Worm (Caenorhabditis elegans) whole organism, L1 larva: ENCODE data around the gene K04C2.8.

Experiments
- C16A3.4 ChIP-seq: fragments of 150-350 bp; optimal IDR thresholded peaks from 2 replicates; lab custom pipeline; 2014; ENCODE audit warnings: missing biosample characterization, missing genetic modification characterization
- C34B4.2 ChIP-seq: sonication (generic microtip); optimal IDR thresholded peaks from 2 replicates; lab custom pipeline; 2017; ENCODE audit warnings: mild to moderate bottlenecking, missing genetic modification characterization, missing compliant biosample characterization
- Y116A8C.19 ChIP-seq: sonication (generic microtip); optimal IDR thresholded peaks from 2 replicates; lab custom pipeline; 2016; ENCODE audit warnings: missing compliant biosample characterization, missing genetic modification characterization, borderline replicate concordance
- aha-1 ChIP-seq: fragments of 150-350 bp; optimal IDR thresholded peaks from 2 replicates; lab custom pipeline; 2014; ENCODE audit warnings: missing biosample characterization, missing genetic modification characterization
- alr-1 ChIP-seq: fragments of 200-800 bp; sonication (Bioruptor generic); optimal IDR thresholded peaks from 2 replicates; lab custom pipeline; 2018; ENCODE audit warnings: borderline replicate concordance, mild to moderate bottlenecking, missing genetic modification characterization, missing compliant biosample characterization
- ama-1 ChIP-seq: fragments of 150-350 bp; optimal IDR thresholded peaks from 2 replicates; lab custom pipeline; 2014
- ceh-63 ChIP-seq: fragments of 200-800 bp; sonication (Bioruptor generic); optimal IDR thresholded peaks from 2 replicates; lab custom pipeline; 2018; ENCODE audit warnings: mild to moderate bottlenecking, missing genetic modification characterization, missing compliant biosample characterization
- ceh-8 ChIP-seq: fragments of 200-800 bp; sonication (Bioruptor generic); optimal IDR thresholded peaks from 2 replicates; lab custom pipeline; 2018; ENCODE audit warnings: mild to moderate bottlenecking, missing genetic modification characterization, moderate library complexity, missing compliant biosample characterization
- ceh-82 ChIP-seq, 3 experiments: fragments of 150-350 bp in 1 of 3; sonication (generic microtip) in 2 of 3; optimal IDR thresholded peaks; 2 replicates each; lab custom pipeline; 2014 to 2017; ENCODE audit warnings: missing biosample characterization in 3 of 3, missing genetic modification characterization in 3 of 3
- ceh-88 ChIP-seq: fragments of 200-800 bp; sonication (Bioruptor generic); IDR thresholded peaks from 2 replicates; pipeline ENCODE4 v1.3.6; 2022; ENCODE audit warnings: missing genetic modification characterization, missing compliant biosample characterization
- ceh-90 ChIP-seq: sonication (generic microtip); optimal IDR thresholded peaks from 2 replicates; lab custom pipeline; 2016; ENCODE audit warnings: missing genetic modification characterization, missing compliant biosample characterization
- ces-1 ChIP-seq: fragments of 150-350 bp; optimal IDR thresholded peaks from 2 replicates; lab custom pipeline; 2014; ENCODE audit warnings: missing biosample characterization, missing genetic modification reagents, missing genetic modification characterization
- egl-13 ChIP-seq: sonication (generic microtip); optimal IDR thresholded peaks from 2 replicates; lab custom pipeline; 2016; ENCODE audit warnings: missing genotype, missing genetic modification reagents, missing genetic modification characterization, missing compliant biosample characterization
- egl-27 ChIP-seq, 2 experiments: fragments of 150-350 bp in 1 of 2; sonication (generic microtip); optimal IDR thresholded peaks; 3 replicates each; lab custom pipeline; 2017 to 2018; ENCODE audit warnings: missing biosample characterization in 2 of 2, missing genetic modification characterization in 2 of 2, missing genetic modification reagents in 2 of 2
- elt-2 ChIP-seq: sonication (generic microtip); optimal IDR thresholded peaks from 2 replicates; lab custom pipeline; 2016; ENCODE audit warnings: missing genetic modification characterization, mild to moderate bottlenecking, inconsistent platforms, missing compliant biosample characterization, missing genetic modification reagents
- elt-3 ChIP-seq, 6 experiments: fragments of 150-350 bp in 1 of 6; sonication (generic microtip); optimal IDR thresholded peaks; 2 replicates each; lab custom pipeline; 2017 to 2018; ENCODE audit warnings: missing biosample characterization in 6 of 6, missing genetic modification characterization in 6 of 6, inconsistent platforms in 1 of 6
- fkh-4 ChIP-seq: sonication (generic microtip); optimal IDR thresholded peaks from 2 replicates; lab custom pipeline; 2016; ENCODE audit warnings: missing compliant biosample characterization, missing genetic modification characterization, borderline replicate concordance
- fos-1 ChIP-seq: fragments of 150-350 bp; optimal IDR thresholded peaks from 2 replicates; lab custom pipeline; 2014; ENCODE audit warnings: missing biosample characterization, missing genetic modification characterization
- grh-1 ChIP-seq: fragments of 200-800 bp; sonication (Bioruptor generic); IDR thresholded peaks from 2 replicates; pipeline ENCODE4 v1.3.6; 2022; ENCODE audit warnings: missing genetic modification reagents, missing genetic modification characterization, missing compliant biosample characterization
- hlh-4 ChIP-seq: sonication (generic microtip); optimal IDR thresholded peaks from 2 replicates; lab custom pipeline; 2016; ENCODE audit warnings: mild to moderate bottlenecking, missing genetic modification characterization, missing compliant biosample characterization
- hpl-2 ChIP-seq: fragments of 150-350 bp; optimal IDR thresholded peaks from 2 replicates; lab custom pipeline; 2014; ENCODE audit warnings: missing biosample characterization, missing genetic modification reagents, missing genetic modification characterization
- irx-1 ChIP-seq: sonication (generic microtip); optimal IDR thresholded peaks from 2 replicates; lab custom pipeline; 2016; ENCODE audit warnings: missing genetic modification characterization, missing compliant biosample characterization
- isw-1 ChIP-seq: fragments of 200-800 bp; sonication (Bioruptor generic); IDR thresholded peaks from 2 replicates; pipeline ENCODE4 v1.3.6; 2022; ENCODE audit warnings: missing genetic modification characterization, missing compliant biosample characterization
- lin-13 ChIP-seq: fragments of 150-350 bp; optimal IDR thresholded peaks from 2 replicates; lab custom pipeline; 2014; ENCODE audit warnings: missing biosample characterization, missing genetic modification reagents, missing genetic modification characterization
- lin-15B ChIP-seq: fragments of 150-350 bp; sonication (generic microtip); optimal IDR thresholded peaks from 3 replicates; lab custom pipeline; 2014; ENCODE audit warnings: missing biosample characterization, missing genetic modification characterization
- lir-3 ChIP-seq: sonication (generic microtip); optimal IDR thresholded peaks from 2 replicates; lab custom pipeline; 2016; ENCODE audit warnings: mild to moderate bottlenecking, missing genetic modification characterization, moderate library complexity, missing compliant biosample characterization; ENCODE audit not compliant: poor library complexity
- mab-9 ChIP-seq: fragments of 200-800 bp; sonication (Bioruptor generic); IDR thresholded peaks from 2 replicates; pipeline ENCODE4 v1.3.6; 2022; ENCODE audit warnings: missing genetic modification reagents, missing genetic modification characterization, missing compliant biosample characterization
- mdl-1 ChIP-seq, 2 experiments: fragments of 150-350 bp; optimal IDR thresholded peaks; 2 replicates each; lab custom pipeline; 2014 to 2017; ENCODE audit warnings: missing biosample characterization in 2 of 2, missing genetic modification characterization in 2 of 2, inconsistent platforms in 1 of 2
- mep-1 ChIP-seq: fragments of 150-350 bp; optimal IDR thresholded peaks from 2 replicates; lab custom pipeline; 2014; ENCODE audit warnings: missing biosample characterization, missing genetic modification characterization
- nhr-11 ChIP-seq: fragments of 150-350 bp; optimal IDR thresholded peaks from 2 replicates; lab custom pipeline; 2014; ENCODE audit warnings: missing biosample characterization, missing genetic modification characterization
- nhr-20 ChIP-seq: sonication (generic microtip); optimal IDR thresholded peaks from 2 replicates; lab custom pipeline; 2016; ENCODE audit warnings: mild to moderate bottlenecking, missing genetic modification characterization, missing compliant biosample characterization
- nhr-237 ChIP-seq: fragments of 150-350 bp; optimal IDR thresholded peaks from 2 replicates; lab custom pipeline; 2014; ENCODE audit warnings: missing biosample characterization, missing genetic modification characterization
- nhr-47 ChIP-seq: sonication (generic microtip); optimal IDR thresholded peaks from 2 replicates; lab custom pipeline; 2016; ENCODE audit warnings: mild to moderate bottlenecking, missing genetic modification characterization, moderate library complexity, missing compliant biosample characterization
- nhr-76 ChIP-seq: sonication (generic microtip); optimal IDR thresholded peaks from 2 replicates; lab custom pipeline; 2017; ENCODE audit warnings: missing biosample characterization, missing genetic modification characterization
- nhr-90 ChIP-seq: sonication (generic microtip); optimal IDR thresholded peaks from 2 replicates; lab custom pipeline; 2016; ENCODE audit warnings: mild to moderate bottlenecking, missing genetic modification characterization, missing compliant biosample characterization; ENCODE audit not compliant: poor library complexity
- pag-3 ChIP-seq: sonication (generic microtip); optimal IDR thresholded peaks from 2 replicates; lab custom pipeline; 2017; ENCODE audit warnings: missing genetic modification characterization, mild to moderate bottlenecking, missing compliant biosample characterization, antibody characterized with exemption, borderline replicate concordance; ENCODE audit not compliant: insufficient read depth
- pqm-1 ChIP-seq: sonication (generic microtip); optimal IDR thresholded peaks from 3 replicates; lab custom pipeline; 2017; ENCODE audit warnings: missing biosample characterization, missing genetic modification characterization
- rnt-1 ChIP-seq: sonication (generic microtip); optimal IDR thresholded peaks from 2 replicates; lab custom pipeline; 2016; ENCODE audit warnings: mild to moderate bottlenecking, missing genetic modification characterization, moderate library complexity, missing compliant biosample characterization
- sox-4 ChIP-seq: sonication (generic microtip); optimal IDR thresholded peaks from 2 replicates; lab custom pipeline; 2016; ENCODE audit warnings: missing genetic modification characterization, missing compliant biosample characterization
- sup-37 ChIP-seq: fragments of 200-800 bp; sonication (Bioruptor generic); optimal IDR thresholded peaks from 2 replicates; lab custom pipeline; 2018; ENCODE audit warnings: mild to moderate bottlenecking, missing genetic modification characterization, missing compliant biosample characterization
- swsn-7 ChIP-seq: sonication (generic microtip); optimal IDR thresholded peaks from 2 replicates; lab custom pipeline; 2016; ENCODE audit warnings: missing genetic modification characterization, missing compliant biosample characterization
- tbx-2 ChIP-seq: sonication (generic microtip); optimal IDR thresholded peaks from 2 replicates; lab custom pipeline; 2016; ENCODE audit warnings: missing genetic modification characterization, missing compliant biosample characterization
- unc-130 ChIP-seq: fragments of 150-350 bp; optimal IDR thresholded peaks from 2 replicates; lab custom pipeline; 2017; ENCODE audit warnings: missing biosample characterization, missing genetic modification characterization, inconsistent platforms
- unc-30 ChIP-seq: sonication (generic microtip); optimal IDR thresholded peaks from 2 replicates; lab custom pipeline; 2017; ENCODE audit warnings: missing biosample characterization, missing genetic modification characterization
- unc-62 ChIP-seq: fragments of 150-350 bp; optimal IDR thresholded peaks from 2 replicates; lab custom pipeline; 2014; ENCODE audit warnings: missing biosample characterization, missing genetic modification reagents, missing genetic modification characterization
- unc-86 ChIP-seq: sonication (generic microtip); optimal IDR thresholded peaks from 2 replicates; lab custom pipeline; 2016; ENCODE audit warnings: missing genetic modification characterization, missing compliant biosample characterization
- unc-98 ChIP-seq: fragments of 200-800 bp; sonication (Bioruptor generic); IDR thresholded peaks from 2 replicates; pipeline ENCODE4 v1.3.6; 2022; ENCODE audit warnings: missing genetic modification characterization, missing compliant biosample characterization
- vab-15 ChIP-seq: sonication (generic microtip); optimal IDR thresholded peaks from 2 replicates; lab custom pipeline; 2017; ENCODE audit warnings: missing genotype, mild to moderate bottlenecking, missing genetic modification characterization, missing compliant biosample characterization
- xbp-1 ChIP-seq: sonication (generic microtip); optimal IDR thresholded peaks from 2 replicates; lab custom pipeline; 2016; ENCODE audit warnings: missing genetic modification characterization, missing compliant biosample characterization
- ztf-4 ChIP-seq: fragments of 150-350 bp; optimal IDR thresholded peaks from 2 replicates; lab custom pipeline; 2014; ENCODE audit warnings: missing biosample characterization, missing genetic modification characterization

K04C2.8 gene

DNA sequence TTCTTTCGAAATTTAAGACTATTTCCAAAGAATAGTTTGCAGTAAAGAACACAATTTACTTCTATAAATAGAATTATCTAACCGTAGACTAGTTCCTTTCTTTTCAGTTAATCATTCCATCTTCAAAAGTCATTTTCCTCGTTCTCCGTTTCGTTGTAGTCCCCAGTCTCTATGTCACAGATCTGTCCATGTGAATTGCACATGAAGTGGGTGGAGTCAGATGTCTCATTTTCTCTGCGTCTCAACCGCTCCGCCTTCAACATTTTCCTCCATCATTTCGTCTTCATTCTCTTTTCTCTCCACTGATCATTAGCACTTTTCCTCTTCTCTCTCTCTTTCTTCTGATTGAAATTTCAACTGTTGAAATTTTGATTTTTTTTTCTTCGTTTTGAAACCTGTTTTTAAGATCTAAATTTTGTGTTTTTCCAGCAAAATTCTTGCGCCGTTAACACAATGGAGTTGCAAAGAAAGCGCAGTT, 27.5 kb downstream of the K04C2.8 start, which contains the start of gene T07E3.4 (continued):
- TF ChIP-seq ama-1 (lab: Kevin White, UChicago) (peak; percentile 44), lir-3 (tag; lab: Kevin White, UChicago) (peak; percentile 72), nhr-90 (tag; lab: Kevin White, UChicago) (peak; percentile 84), unc-98 (no peak), ceh-82 (tag; optimal IDR thresholded peaks at IDR 0.05; lab: Kevin White, UChicago) (peak; percentile 9 to 73 (median 72)), mab-9 (GFP tag; lab: Robert Waterston, UW) (no peak), nhr-47 (peak; percentile 84), isw-1 (GFP tag; lab: Robert Waterston, UW) (no peak), ceh-8 (GFP tag; lab: Kevin White, UChicago) (no peak), nhr-20 (tag; lab: Kevin White, UChicago) (peak; percentile 96)

DNA sequence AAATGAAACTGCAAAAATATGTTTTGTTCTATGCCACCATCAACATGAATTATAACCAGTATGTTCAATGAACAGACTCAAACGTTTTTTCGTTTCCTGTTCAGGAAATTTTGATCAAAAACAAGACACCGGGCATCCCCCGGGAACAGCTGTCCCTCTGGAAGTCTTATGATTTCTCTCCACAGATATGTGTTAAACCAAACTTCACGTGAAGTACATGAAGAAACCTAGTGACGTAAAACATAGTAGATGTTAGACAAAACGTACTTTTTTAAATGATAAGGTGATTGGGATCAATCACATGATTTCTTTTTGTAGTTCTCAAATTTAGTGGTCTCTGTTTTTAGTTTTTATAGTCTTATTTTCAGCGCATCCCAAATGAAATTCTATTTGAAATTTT, 28.4 kb downstream of the K04C2.8 start:
- TF ChIP-seq ceh-63 (no peak), lin-15B (no peak), isw-1 (GFP tag; lab: Robert Waterston, UW) (no peak), Y116A8C.19 (tag; lab: Kevin White, UChicago) (no peak), C34B4.2 (no peak), elt-2 (tag; lab: Kevin White, UChicago) (peak; percentile 11), sup-37 (GFP tag; lab: Kevin White, UChicago) (no peak), hlh-4 (no peak), nhr-76 (tag; lab: Kevin White, UChicago) (no peak), xbp-1 (tag; lab: Kevin White, UChicago) (no peak), tbx-2 (peak; percentile 58), ceh-8 (GFP tag; lab: Kevin White, UChicago) (no peak), aha-1 (no peak), nhr-20 (tag; lab: Kevin White, UChicago) (peak; percentile 83), ztf-4 (peak; percentile 40), fos-1 (peak; percentile 5), unc-130 (tag; lab: Kevin White, UChicago) (peak; percentile 56), hpl-2 (GFP tag; lab: Kevin White, UChicago) (no peak), ceh-88 (0 out of 2 replicates have a peak, but pooled peaks have one; percentile 14), mdl-1 (tag; optimal IDR thresholded peaks at IDR 0.05; lab: Kevin White, UChicago) (peak in 1 of 2 experiments; percentile 23), mep-1 (tag; lab: Kevin White, UChicago) (peak; percentile 21), ces-1 (GFP tag; lab: Kevin White, UChicago) (no peak), nhr-237 (no peak), elt-3 (tag; optimal IDR thresholded peaks at IDR 0.05; lab: Kevin White, UChicago) (peak in 2 of 6 experiments; percentile 41 to 83), unc-30 (tag; lab: Kevin White, UChicago) (no peak), irx-1 (tag; lab: Kevin White, UChicago) (no peak), unc-98 (no peak), egl-27 (tag; optimal IDR thresholded peaks at IDR 0.05; lab: Kevin White, UChicago) (no peak), grh-1 (GFP tag; lab: Robert Waterston, UW) (peak; percentile 50), pag-3 (tag; lab: Kevin White, UChicago) (no peak), alr-1 (tag; lab: Kevin White, UChicago) (no peak), nhr-11 (peak; percentile 35), ceh-90 (tag; lab: Kevin White, UChicago) (no peak), unc-62 (no peak), C16A3.4 (tag; lab: Kevin White, UChicago) (no peak), unc-86 (tag; lab: Kevin White, UChicago) (no peak), pqm-1 (tag; lab: Kevin White, UChicago) (no peak), swsn-7 (peak; percentile 12), vab-15 (tag; lab: Kevin White, UChicago) (no peak), mab-9 (GFP tag; lab: Robert Waterston, UW) (no peak), sox-4 (tag; lab: Kevin White, UChicago) (no peak), fkh-4 (tag; lab: Kevin White, UChicago) (no peak), egl-13 (tag; lab: Kevin White, UChicago) (no peak), lin-13 (GFP tag; lab: Kevin White, UChicago) (peak; percentile 26), rnt-1 (peak; percentile 63)
